Worm (Caenorhabditis elegans) whole organism, L4 larva: Measurements from ENCODE around the gene mdt-22.
A peak's percentile ranks its signal among the peaks of the same experiment; 100 is the strongest.

Experiments used
- F49E8.2 ChIP-seq: sonication (generic microtip); optimal IDR thresholded peaks from 2 replicates; lab custom pipeline; 2016; ENCODE audit warnings: missing compliant biosample characterization, mild to moderate bottlenecking, missing genetic modification characterization, borderline replicate concordance
- T20F7.1 ChIP-seq: fragments of 200-800 bp; sonication (Bioruptor generic); optimal IDR thresholded peaks from 2 replicates; lab custom pipeline; 2018; ENCODE audit warnings: mild to moderate bottlenecking, missing genetic modification characterization, missing compliant biosample characterization
- Y48G9A.11 ChIP-seq: fragments of 200-800 bp; sonication (Bioruptor generic); IDR thresholded peaks from 2 replicates; pipeline ENCODE4 v1.3.6; 2022; ENCODE audit warnings: missing genetic modification reagents, missing genetic modification characterization, missing compliant biosample characterization
- Y75B8A.6 ChIP-seq: fragments of 200-800 bp; sonication (Bioruptor generic); IDR thresholded peaks from 2 replicates; pipeline ENCODE4 v1.3.6; 2022; ENCODE audit warnings: missing genetic modification reagents, missing genetic modification characterization, missing compliant biosample characterization
- ZK337.2 ChIP-seq: fragments of 200-800 bp; sonication (Bioruptor generic); IDR thresholded peaks from 2 replicates; pipeline ENCODE4 v1.3.6; 2022; ENCODE audit warnings: missing genetic modification reagents, missing genetic modification characterization, missing compliant biosample characterization
- ZK546.5 ChIP-seq, 2 experiments: sonication (generic microtip); optimal IDR thresholded peaks; 2 replicates each; lab custom pipeline; 2017; ENCODE audit warnings: missing biosample characterization in 2 of 2, missing genetic modification characterization in 2 of 2
- ama-1 ChIP-seq: fragments of 150-350 bp; optimal IDR thresholded peaks from 2 replicates; lab custom pipeline; 2014; ENCODE audit warnings: inconsistent platforms, mixed read lengths
- arid-1 ChIP-seq: fragments of 200-800 bp; sonication (Bioruptor generic); conservative IDR thresholded peaks from 2 replicates; pipeline ENCODE4 v1.3.6; 2022; ENCODE audit warnings: missing genetic modification reagents, missing genetic modification characterization, missing compliant biosample characterization
- ceh-20 ChIP-seq: fragments of 200-800 bp; sonication (Bioruptor generic); IDR thresholded peaks from 2 replicates; pipeline ENCODE4 v1.3.6; 2022; ENCODE audit warnings: missing genetic modification reagents, missing genetic modification characterization, missing compliant biosample characterization
- ceh-28 ChIP-seq: fragments of 150-350 bp; optimal IDR thresholded peaks from 2 replicates; lab custom pipeline; 2014; ENCODE audit warnings: missing biosample characterization, missing genetic modification reagents, missing genetic modification characterization
- ctbp-1 ChIP-seq: fragments of 200-800 bp; sonication (Bioruptor generic); IDR thresholded peaks from 2 replicates; pipeline ENCODE4 v1.3.6; 2022; ENCODE audit warnings: missing genetic modification reagents, missing genetic modification characterization, missing compliant biosample characterization
- daf-19 ChIP-seq: fragments of 200-800 bp; sonication (Bioruptor generic); conservative IDR thresholded peaks from 2 replicates; pipeline ENCODE4 v1.3.6; 2022; ENCODE audit warnings: missing genetic modification characterization, missing compliant biosample characterization
- dmd-6 ChIP-seq: fragments of 200-800 bp; sonication (Bioruptor generic); IDR thresholded peaks from 2 replicates; pipeline ENCODE4 v1.3.6; 2022; ENCODE audit warnings: missing genetic modification reagents, missing genetic modification characterization, missing compliant biosample characterization
- dmd-9 ChIP-seq: fragments of 200-800 bp; sonication (Bioruptor generic); IDR thresholded peaks from 2 replicates; pipeline ENCODE4 v1.3.6; 2022; ENCODE audit warnings: missing genetic modification reagents, missing genetic modification characterization, missing compliant biosample characterization
- dpl-1 ChIP-seq: fragments of 150-350 bp; optimal IDR thresholded peaks from 2 replicates; lab custom pipeline; 2014; ENCODE audit warnings: missing biosample characterization, missing genetic modification reagents, missing genetic modification characterization
- duxl-1 ChIP-seq: sonication (generic microtip); optimal IDR thresholded peaks from 2 replicates; lab custom pipeline; 2016; ENCODE audit warnings: mild to moderate bottlenecking, missing genetic modification characterization, moderate library complexity, missing compliant biosample characterization; ENCODE audit not compliant: poor library complexity
- dve-1 ChIP-seq: sonication (generic microtip); optimal IDR thresholded peaks from 2 replicates; lab custom pipeline; 2017; ENCODE audit warnings: antibody characterized with exemption, mild to moderate bottlenecking, missing genetic modification characterization, missing compliant biosample characterization; ENCODE audit not compliant: insufficient read depth
- egl-27 ChIP-seq: sonication (generic microtip); optimal IDR thresholded peaks from 3 replicates; lab custom pipeline; 2017; ENCODE audit warnings: missing biosample characterization, missing genetic modification reagents, missing genetic modification characterization
- gei-8 ChIP-seq: fragments of 200-800 bp; sonication (Bioruptor generic); optimal IDR thresholded peaks from 2 replicates; lab custom pipeline; 2018; ENCODE audit warnings: mild to moderate bottlenecking, missing genetic modification characterization, missing compliant biosample characterization
- hlh-11 ChIP-seq: fragments of 200-800 bp; sonication (Bioruptor generic); optimal IDR thresholded peaks from 2 replicates; lab custom pipeline; 2018; ENCODE audit warnings: mild to moderate bottlenecking, missing genetic modification characterization, missing compliant biosample characterization
- hlh-30 ChIP-seq: sonication (generic microtip); optimal IDR thresholded peaks from 2 replicates; lab custom pipeline; 2017; ENCODE audit warnings: antibody characterized with exemption, mild to moderate bottlenecking, missing genetic modification characterization, missing compliant biosample characterization; ENCODE audit not compliant: insufficient read depth
- lin-1 ChIP-seq: fragments of 200-800 bp; sonication (Bioruptor generic); IDR thresholded peaks from 2 replicates; pipeline ENCODE4 v1.3.6; 2022; ENCODE audit warnings: missing genetic modification reagents, missing genetic modification characterization, missing compliant biosample characterization
- lin-13 ChIP-seq: fragments of 150-350 bp; optimal IDR thresholded peaks from 2 replicates; lab custom pipeline; 2014; ENCODE audit warnings: missing biosample characterization, missing genetic modification reagents, missing genetic modification characterization
- lsy-2 ChIP-seq, 2 experiments: fragments of 150-350 bp in 1 of 2; sonication (generic microtip) in 1 of 2; optimal IDR thresholded peaks; 2 replicates each; lab custom pipeline; 2014 to 2017; ENCODE audit warnings: missing biosample characterization in 2 of 2, missing genetic modification characterization in 2 of 2
- mep-1 ChIP-seq: fragments of 150-350 bp; sonication (generic microtip); optimal IDR thresholded peaks from 3 replicates; lab custom pipeline; 2014; ENCODE audit warnings: missing biosample characterization, missing genetic modification characterization
- mes-2 ChIP-seq: sonication (generic microtip); optimal IDR thresholded peaks from 2 replicates; lab custom pipeline; 2016; ENCODE audit warnings: missing genotype, mild to moderate bottlenecking, missing genetic modification characterization, missing compliant biosample characterization; ENCODE audit not compliant: poor library complexity, severe bottlenecking
- mxl-2 ChIP-seq: fragments of 200-800 bp; sonication (Bioruptor generic); conservative IDR thresholded peaks from 2 replicates; pipeline ENCODE4 v1.3.6; 2022; ENCODE audit warnings: missing genetic modification reagents, missing genetic modification characterization, missing compliant biosample characterization
- mxl-3 ChIP-seq: fragments of 200-800 bp; sonication (Bioruptor generic); optimal IDR thresholded peaks from 2 replicates; lab custom pipeline; 2018; ENCODE audit warnings: mild to moderate bottlenecking, missing genetic modification characterization, missing compliant biosample characterization
- nhr-102 ChIP-seq: sonication (generic microtip); optimal IDR thresholded peaks from 2 replicates; lab custom pipeline; 2016; ENCODE audit warnings: mild to moderate bottlenecking, missing genetic modification characterization, moderate library complexity, missing compliant biosample characterization
- nhr-25 ChIP-seq: sonication (generic microtip); optimal IDR thresholded peaks from 2 replicates; lab custom pipeline; 2017; ENCODE audit warnings: missing genetic modification characterization, mild to moderate bottlenecking, missing compliant biosample characterization, antibody characterized with exemption, moderate library complexity, borderline replicate concordance; ENCODE audit not compliant: insufficient read depth
- nhr-6 ChIP-seq: fragments of 150-350 bp; optimal IDR thresholded peaks from 2 replicates; lab custom pipeline; 2014; ENCODE audit warnings: missing biosample characterization, missing genetic modification characterization
- rbr-2 ChIP-seq: sonication (generic microtip); optimal IDR thresholded peaks from 2 replicates; lab custom pipeline; 2016; ENCODE audit warnings: missing genotype, missing genetic modification characterization, missing compliant biosample characterization
- saeg-2 ChIP-seq: fragments of 200-800 bp; sonication (Bioruptor generic); IDR thresholded peaks from 2 replicates; pipeline ENCODE4 v1.3.6; 2022; ENCODE audit warnings: missing genetic modification reagents, missing genetic modification characterization, missing compliant biosample characterization
- snpc-1.2 ChIP-seq: fragments of 200-800 bp; sonication (Bioruptor generic); IDR thresholded peaks from 2 replicates; pipeline ENCODE4 v1.3.6; 2022; ENCODE audit warnings: missing genetic modification reagents, missing genetic modification characterization, missing compliant biosample characterization
- spr-3 ChIP-seq: fragments of 200-800 bp; sonication (Bioruptor generic); optimal IDR thresholded peaks from 2 replicates; lab custom pipeline; 2018; ENCODE audit warnings: mild to moderate bottlenecking, missing genetic modification characterization, missing compliant biosample characterization
- unc-130 ChIP-seq: sonication (generic microtip); optimal IDR thresholded peaks from 2 replicates; lab custom pipeline; 2016; ENCODE audit warnings: missing genetic modification reagents, missing genetic modification characterization, missing compliant biosample characterization
- unc-62 ChIP-seq, 3 experiments: fragments of 150-350 bp in 1 of 3; sonication (generic microtip); optimal IDR thresholded peaks in 2 of 3; peaks in 1 of 3; 1 replicate in 1 of 3; 2 replicates in 2 of 3; lab custom pipeline; 2014 to 2017; ENCODE audit warnings: missing biosample characterization in 3 of 3, missing genetic modification characterization in 3 of 3, missing genetic modification reagents in 3 of 3, missing genotype in 1 of 3
- vab-7 ChIP-seq: fragments of 200-800 bp; sonication (Bioruptor generic); IDR thresholded peaks from 2 replicates; pipeline ENCODE4 v1.3.6; 2022; ENCODE audit warnings: missing genetic modification reagents, missing genetic modification characterization, missing compliant biosample characterization
- zfp-2 ChIP-seq: sonication (generic microtip); optimal IDR thresholded peaks from 2 replicates; lab custom pipeline; 2016; ENCODE audit warnings: mild to moderate bottlenecking, missing genetic modification characterization, missing compliant biosample characterization
- zfp-3 ChIP-seq: fragments of 200-800 bp; sonication (Bioruptor generic); conservative IDR thresholded peaks from 2 replicates; pipeline ENCODE4 v1.3.6; 2022; ENCODE audit warnings: missing genetic modification reagents, missing genetic modification characterization, missing compliant biosample characterization

The mdt-22 gene

ce11 chrII:10302141-10302574 lies 1.1 kb downstream of the mdt-22 start (continued):
- TF ChIP-seq mes-2 (tag; lab: Kevin White, UChicago) = peak; percentile 17
- peak; percentile 30 for TF ChIP-seq dmd-6
- TF ChIP-seq nhr-102 (tag; lab: Kevin White, UChicago) = peak; percentile 26
- TF ChIP-seq snpc-1.2 (GFP tag; lab: Robert Waterston, UW) = 0 out of 2 replicates have a peak, but pooled peaks have one; percentile 68
- TF ChIP-seq Y48G9A.11 (GFP tag; lab: Robert Waterston, UW) = 0 out of 2 replicates have a peak, but pooled peaks have one; percentile 28
- TF ChIP-seq unc-130 (GFP tag; lab: Kevin White, UChicago) = peak; percentile 16
- peak; percentile 21; the same call in 1 of the 2 replicates for TF ChIP-seq vab-7 (GFP tag; lab: Robert Waterston, UW)
- TF ChIP-seq, all 104 proteins: peak for 23; not testable (repeated sequence) for 81

- TF ChIP-seq gei-8 = no peak
- TF ChIP-seq mep-1 = peak; percentile 32
- TF ChIP-seq hlh-11 (tag; lab: Kevin White, UChicago) = peak; percentile 20
- no peak for TF ChIP-seq ZK337.2 (GFP tag; lab: Robert Waterston, UW)
- peak in 1 of 2 experiments; percentile 31 for TF ChIP-seq lsy-2 (tag; optimal IDR thresholded peaks at IDR 0.05; lab: Kevin White, UChicago)
- TF ChIP-seq mxl-2 (GFP tag; lab: Robert Waterston, UW) = no peak
- no peak for TF ChIP-seq unc-62 (GFP tag; optimal IDR thresholded peaks at IDR 0.05 in 1 of 2; lab: Kevin White, UChicago)
- no peak for TF ChIP-seq unc-62 (tag; optimal IDR thresholded peaks at IDR 0.05; lab: Kevin White, UChicago)
- TF ChIP-seq egl-27 (tag; lab: Kevin White, UChicago) = no peak
- TF ChIP-seq nhr-6 (tag; lab: Kevin White, UChicago) = no peak
- TF ChIP-seq rbr-2 (tag; lab: Kevin White, UChicago) = no peak
- TF ChIP-seq ama-1 (lab: Kevin White, UChicago) = peak; percentile 82
- no peak for TF ChIP-seq ceh-20
- no peak for TF ChIP-seq duxl-1 (tag; lab: Kevin White, UChicago)
- peak; percentile 29 for TF ChIP-seq hlh-30
- 0 out of 2 replicates have a peak, but pooled peaks have one; percentile 24 for TF ChIP-seq arid-1 (GFP tag; lab: Robert Waterston, UW)
- 0 out of 2 replicates have a peak, but pooled peaks have one; percentile 6 for TF ChIP-seq ctbp-1 (GFP tag; lab: Robert Waterston, UW)
- TF ChIP-seq T20F7.1 (GFP tag; lab: Kevin White, UChicago) = peak; percentile 19
- TF ChIP-seq F49E8.2 (tag; lab: Kevin White, UChicago) = no peak
- TF ChIP-seq dpl-1 (GFP tag; lab: Kevin White, UChicago) = peak; percentile 17
- TF ChIP-seq ceh-28 (tag; lab: Kevin White, UChicago) = no peak
- 0 out of 2 replicates have a peak, but pooled peaks have one; percentile 52 for TF ChIP-seq Y75B8A.6 (GFP tag; lab: Robert Waterston, UW)
- TF ChIP-seq nhr-25 (tag; lab: Kevin White, UChicago) = no peak
- TF ChIP-seq ZK546.5 (tag; optimal IDR thresholded peaks at IDR 0.05; lab: Kevin White, UChicago) = no peak
- TF ChIP-seq zfp-2 (tag; lab: Kevin White, UChicago) = no peak
- TF ChIP-seq daf-19 (GFP tag; lab: Robert Waterston, UW) = no peak
- TF ChIP-seq spr-3 (GFP tag; lab: Kevin White, UChicago) = no peak
- TF ChIP-seq lin-13 (GFP tag; lab: Kevin White, UChicago) = no peak
- 0 out of 2 replicates have a peak, but pooled peaks have one; percentile 47 for TF ChIP-seq saeg-2
- peak; percentile 16 for TF ChIP-seq dve-1 (tag; lab: Kevin White, UChicago)
- no peak for TF ChIP-seq dmd-9 (GFP tag; lab: Robert Waterston, UW)
- peak; percentile 66; the same call in 1 of the 2 replicates for TF ChIP-seq zfp-3
- TF ChIP-seq lin-1 = no peak
- no peak for TF ChIP-seq mxl-3 (GFP tag; lab: Kevin White, UChicago)
- TF ChIP-seq mes-2 (tag; lab: Kevin White, UChicago) = peak; percentile 16
Observed at ce11 chrII:10302646-10303045, 1.6 kb downstream of the mdt-22 start, which contains the start of gene clpp-1. clpp-1 (minus strand) TSS chrII:10302842.
